Fruit fly (Drosophila melanogaster) S2 (cell line): ENCODE data around the gene cas.

Experiments used
- CG8478 ChIP-seq: fragments of >200 bp; optimal IDR thresholded peaks from 2 replicates; lab custom pipeline; 2018
- CTCF ChIP-seq, 2 experiments: fragments of >200 bp; optimal IDR thresholded peaks; 2 replicates each; lab custom pipeline; 2018

dm6 chr3R:5672658-5673217 is 43.9 kb downstream of the cas start:
- no peak for TF ChIP-seq CG8478
- TF ChIP-seq CTCF (optimal IDR thresholded peaks at IDR 0.05; lab: Kevin White, UChicago), result no peak
